Fruit fly (Drosophila melanogaster): ENCODE measurements around the gene alphaTub85E.

dm6 chr3R:9694999-9695398 lies 38.1 kb downstream of the alphaTub85E start:
- TF ChIP-seq CG14711 (tag; optimal IDR thresholded peaks at IDR 0.05): no peak
- TF ChIP-seq bab1 (GFP tag; optimal IDR thresholded peaks at IDR 0.05): no peak
- no peak for TF ChIP-seq CG5204 (GFP tag; optimal IDR thresholded peaks at IDR 0.05)
- no peak for TF ChIP-seq Crg-1 (GFP tag; optimal IDR thresholded peaks at IDR 0.05)
- TF ChIP-seq CG11617 (GFP tag; optimal IDR thresholded peaks at IDR 0.05): no peak
- no peak for TF ChIP-seq Clk (GFP tag; optimal IDR thresholded peaks at IDR 0.05)
- no peak for TF ChIP-seq ovo (GFP tag; optimal IDR thresholded peaks at IDR 0.05)
- TF ChIP-seq Hr96 (GFP tag; optimal IDR thresholded peaks at IDR 0.05): no peak
